2 fruit fly cellular contexts compared by ENCODE assay signal in genomic region chr3L:12277880-12278287, dm6.
TF ChIP-seq lines count a peak whose summit lies in the region.

No protein-coding gene starts in this region.

- TF ChIP-seq CTCF in whole organism, embryonic (GFP tag; optimal IDR thresholded peaks at IDR 0.05; lab: Kevin White, UChicago), result no peak

TF ChIP-seq in whole organism, embryonic, 481 proteins besides CTCF, POLR2A, EP300 and RAD21:
- no peak for TF ChIP-seq ATbp (GFP tag; optimal IDR thresholded peaks at IDR 0.05; lab: Kevin White, UChicago)
- no peak for TF ChIP-seq HLH3B (GFP tag; IDR thresholded peaks at IDR 0.05; lab: Robert Waterston, UW)
- TF ChIP-seq TFAM (GFP tag; optimal IDR thresholded peaks at IDR 0.05; lab: Kevin White, UChicago), result no peak
- no peak for TF ChIP-seq C15 (GFP tag; IDR thresholded peaks at IDR 0.05; lab: Robert Waterston, UW)
- no peak; the same call in 2 of the 3 replicates for TF ChIP-seq zen2 (GFP tag; IDR thresholded peaks at IDR 0.05; lab: Robert Waterston, UW; ENCODE audit: partially characterized antibody)
- peak; percentile 4 for TF ChIP-seq MESR4 (GFP tag; optimal IDR thresholded peaks at IDR 0.05; lab: Kevin White, UChicago)
- no peak for TF ChIP-seq bsh (GFP tag; optimal IDR thresholded peaks at IDR 0.05; lab: Kevin White, UChicago)
- no peak for TF ChIP-seq Oli (tag; optimal IDR thresholded peaks at IDR 0.05; lab: Kevin White, UChicago)
- no peak for TF ChIP-seq CG6813 (GFP tag; optimal IDR thresholded peaks at IDR 0.05; lab: Kevin White, UChicago)
- no peak for TF ChIP-seq CG3995 (GFP tag; optimal IDR thresholded peaks at IDR 0.05; lab: Kevin White, UChicago)
- no peak for TF ChIP-seq CG10462 (GFP tag; optimal IDR thresholded peaks at IDR 0.05; lab: Kevin White, UChicago)
- TF ChIP-seq sd (tag; optimal IDR thresholded peaks at IDR 0.05; lab: Kevin White, UChicago), result peak; percentile 49
- no peak for TF ChIP-seq NK7.1 (GFP tag; optimal IDR thresholded peaks at IDR 0.05; lab: Kevin White, UChicago)
- no peak for TF ChIP-seq Doc2 (GFP tag; IDR thresholded peaks at IDR 0.05; lab: Robert Waterston, UW)
- no peak for TF ChIP-seq CG30403 (GFP tag; optimal IDR thresholded peaks at IDR 0.05; lab: Kevin White, UChicago)
- TF ChIP-seq Dip2 (GFP tag; IDR thresholded peaks at IDR 0.05; lab: Robert Waterston, UW), result no peak
- TF ChIP-seq maf-S (GFP tag; optimal IDR thresholded peaks at IDR 0.05; lab: Kevin White, UChicago), result no peak
- TF ChIP-seq Pdp1 (GFP tag; optimal IDR thresholded peaks at IDR 0.05; lab: Kevin White, UChicago), result peak in 1 of 2 experiments; percentile 71
- peak; percentile 87 for TF ChIP-seq onecut (GFP tag; IDR thresholded peaks at IDR 0.05; lab: Robert Waterston, UW)
- no peak for TF ChIP-seq Dll (GFP tag; IDR thresholded peaks at IDR 0.05; lab: Robert Waterston, UW; ENCODE audit: partially characterized antibody)
- TF ChIP-seq Gsc (GFP tag; IDR thresholded peaks at IDR 0.05; lab: Robert Waterston, UW), result no peak
- TF ChIP-seq Fer1 (GFP tag; optimal IDR thresholded peaks at IDR 0.05; lab: Kevin White, UChicago), result no peak
- TF ChIP-seq Med (GFP tag; lab: Kevin White, UChicago), result peak; percentile 44
- TF ChIP-seq CG12769 (tag; optimal IDR thresholded peaks at IDR 0.05; lab: Kevin White, UChicago), result peak; percentile 90
- TF ChIP-seq CG2202 (tag; optimal IDR thresholded peaks at IDR 0.05; lab: Kevin White, UChicago), result no peak
- TF ChIP-seq sr (GFP tag; IDR thresholded peaks at IDR 0.05; lab: Robert Waterston, UW), result peak; percentile 90
- 0 out of 2 replicates have a peak, but pooled peaks have one; percentile 2 for TF ChIP-seq CG4360 (GFP tag; IDR thresholded peaks at IDR 0.05; lab: Robert Waterston, UW)
- no peak for TF ChIP-seq sc (optimal IDR thresholded peaks at IDR 0.05; lab: Kevin White, UChicago)
- no peak for TF ChIP-seq sc (GFP tag; optimal IDR thresholded peaks at IDR 0.05; lab: Kevin White, UChicago)
- TF ChIP-seq CG6791 (GFP tag; IDR thresholded peaks at IDR 0.05; lab: Robert Waterston, UW; ENCODE audit: partially characterized antibody), result no peak
- TF ChIP-seq Meics (GFP tag; optimal IDR thresholded peaks at IDR 0.05; lab: Kevin White, UChicago), result no peak

TF ChIP-seq in whole organism, pupa, 21 proteins besides CTCF, POLR2A, EP300 and RAD21:
- TF ChIP-seq CG8159 (tag; optimal IDR thresholded peaks at IDR 0.05; lab: Kevin White, UChicago), result no peak
- TF ChIP-seq CG4496 (GFP tag; IDR thresholded peaks at IDR 0.05; lab: Robert Waterston, UW), result peak; percentile 36; the same call in 1 of the 3 replicates
- peak; percentile 28; the same call in 1 of the 2 replicates for TF ChIP-seq CG32121 (GFP tag; IDR thresholded peaks at IDR 0.05; lab: Robert Waterston, UW)
TF ChIP-seq in whole organism, pupa: peak in this region for 2.
